Fruit fly (Drosophila melanogaster) whole organism, embryonic: ENCODE data around the gene CG13031.
A peak's percentile ranks its signal among the peaks of the same experiment; 100 is the strongest.

Experiments used
- CG10321 ChIP-seq: fragments of 200-800 bp; sonication (Bioruptor generic); IDR thresholded peaks from 2 replicates; pipeline ENCODE4 v1.3.6; 2022; ENCODE audit warnings: missing biosample characterization, missing genetic modification characterization
- CG10431 ChIP-seq: fragments of 200-800 bp; sonication (Bioruptor generic); optimal IDR thresholded peaks from 3 replicates; lab custom pipeline; 2018; ENCODE audit warnings: missing biosample characterization, mild to moderate bottlenecking, missing genetic modification characterization
- CG10543 ChIP-seq: fragments of 200-800 bp; sonication (Bioruptor generic); optimal IDR thresholded peaks from 3 replicates; lab custom pipeline; 2017; ENCODE audit warnings: missing biosample characterization, mild to moderate bottlenecking, missing genetic modification characterization, moderate library complexity
- CG12104 ChIP-seq: fragments of 200-800 bp; sonication (Bioruptor generic); optimal IDR thresholded peaks from 3 replicates; lab custom pipeline; 2016; ENCODE audit warnings: missing biosample characterization, missing genetic modification characterization
- CG16815 ChIP-seq: fragments of 200-800 bp; sonication (Bioruptor generic); optimal IDR thresholded peaks from 3 replicates; lab custom pipeline; 2017; ENCODE audit warnings: missing biosample characterization, mild to moderate bottlenecking, missing genetic modification characterization
- CG18599 ChIP-seq: fragments of 200-800 bp; sonication (Bioruptor generic); optimal IDR thresholded peaks from 3 replicates; lab custom pipeline; 2017; ENCODE audit warnings: missing biosample characterization, missing genetic modification characterization, mild to moderate bottlenecking, moderate library complexity, missing genetic modification reagents
- CG18764 ChIP-seq: fragments of 200-800 bp; sonication (Bioruptor generic); optimal IDR thresholded peaks from 3 replicates; lab custom pipeline; 2016; ENCODE audit warnings: missing biosample characterization, missing genetic modification characterization
- CG2120 ChIP-seq: fragments of 200-800 bp; sonication (Bioruptor generic); optimal IDR thresholded peaks from 3 replicates; lab custom pipeline; 2016; ENCODE audit warnings: missing biosample characterization, missing genetic modification characterization
- CG2199 ChIP-seq: fragments of 200-800 bp; sonication (Bioruptor generic); IDR thresholded peaks from 3 replicates; pipeline ENCODE4 v1.3.6; 2022; ENCODE audit warnings: missing biosample characterization, missing genetic modification characterization
- CG31224 ChIP-seq: fragments of 200-800 bp; sonication (Bioruptor generic); IDR thresholded peaks from 2 replicates; pipeline ENCODE4 v1.3.6; 2022; ENCODE audit warnings: missing biosample characterization, missing genetic modification characterization
- CG34224 ChIP-seq: fragments of 200-800 bp; sonication (Bioruptor generic); IDR thresholded peaks from 3 replicates; pipeline ENCODE4 v1.3.6; 2022; ENCODE audit warnings: missing biosample characterization, missing genetic modification characterization; ENCODE audit not compliant: partially characterized antibody
- CG34422 ChIP-seq: fragments of 200-800 bp; sonication (Bioruptor generic); IDR thresholded peaks from 3 replicates; pipeline ENCODE4 v1.3.6; 2022; ENCODE audit warnings: missing biosample characterization, missing genetic modification characterization
- CG4282 ChIP-seq: fragments of 200-800 bp; sonication (Bioruptor generic); optimal IDR thresholded peaks from 2 replicates; lab custom pipeline; 2016; ENCODE audit warnings: missing biosample characterization, missing genetic modification characterization
- CG4328 ChIP-seq: fragments of 200-800 bp; sonication (Bioruptor generic); optimal IDR thresholded peaks from 3 replicates; lab custom pipeline; 2017; ENCODE audit warnings: missing biosample characterization, missing genetic modification reagents, missing genetic modification characterization
- CG7987 ChIP-seq: fragments of 200-800 bp; sonication (Bioruptor generic); optimal IDR thresholded peaks from 2 replicates; lab custom pipeline; 2018; ENCODE audit warnings: missing biosample characterization, mild to moderate bottlenecking, missing genetic modification characterization, moderate library complexity
- CG8388 ChIP-seq: fragments of 200-800 bp; sonication (Bioruptor generic); optimal IDR thresholded peaks from 2 replicates; lab custom pipeline; 2019; ENCODE audit warnings: missing biosample characterization, mild to moderate bottlenecking, missing genetic modification characterization, moderate library complexity
- CG9609 ChIP-seq: fragments of 200-800 bp; sonication (Bioruptor generic); optimal IDR thresholded peaks from 3 replicates; lab custom pipeline; 2016; ENCODE audit warnings: missing biosample characterization, missing genetic modification characterization
- CG9932 ChIP-seq: fragments of 200-800 bp; sonication (Bioruptor generic); IDR thresholded peaks from 2 replicates; pipeline ENCODE4 v1.3.6; 2022; ENCODE audit warnings: missing biosample characterization, missing genetic modification characterization
- CHES-1-like ChIP-seq: fragments of 200-800 bp; sonication (Bioruptor generic); optimal IDR thresholded peaks from 2 replicates; lab custom pipeline; 2016; ENCODE audit warnings: missing biosample characterization, missing genetic modification characterization
- Camta ChIP-seq: fragments of 200-800 bp; sonication (Bioruptor generic); optimal IDR thresholded peaks from 2 replicates; lab custom pipeline; 2016; ENCODE audit warnings: missing biosample characterization, missing genetic modification characterization
- CoRest ChIP-seq: fragments of 200-800 bp; sonication (Bioruptor generic); optimal IDR thresholded peaks from 3 replicates; lab custom pipeline; 2018; ENCODE audit warnings: missing biosample characterization, mild to moderate bottlenecking, missing genetic modification characterization, moderate library complexity
- Dref ChIP-seq: fragments of 200-800 bp; sonication (Bioruptor generic); IDR thresholded peaks from 2 replicates; pipeline ENCODE4 v1.3.6; 2022; ENCODE audit warnings: missing biosample characterization, missing genetic modification characterization
- HHEX ChIP-seq: fragments of 200-800 bp; sonication (Bioruptor generic); optimal IDR thresholded peaks from 3 replicates; lab custom pipeline; 2017; ENCODE audit warnings: missing biosample characterization, mild to moderate bottlenecking, missing genetic modification characterization, missing genetic modification reagents
- HLHmδ ChIP-seq: fragments of 200-800 bp; sonication (Bioruptor generic); optimal IDR thresholded peaks from 2 replicates; lab custom pipeline; 2018; ENCODE audit warnings: missing biosample characterization, mild to moderate bottlenecking, missing genetic modification characterization, moderate library complexity
- Jarid2 ChIP-seq: fragments of 200-800 bp; sonication (Bioruptor generic); optimal IDR thresholded peaks from 3 replicates; lab custom pipeline; 2017; ENCODE audit warnings: mild to moderate bottlenecking, missing biosample characterization, missing genetic modification reagents, missing genetic modification characterization
- Kr ChIP-seq: fragments of 200-800 bp; sonication (Bioruptor generic); optimal IDR thresholded peaks from 2 replicates; lab custom pipeline; 2017; ENCODE audit warnings: missing biosample characterization, mild to moderate bottlenecking, missing genetic modification characterization
- MTF-1 ChIP-seq: fragments of 200-800 bp; sonication (Bioruptor generic); optimal IDR thresholded peaks from 2 replicates; lab custom pipeline; 2018; ENCODE audit warnings: missing biosample characterization, mild to moderate bottlenecking, missing genetic modification characterization, borderline replicate concordance
- Nf-YA ChIP-seq: fragments of 200-800 bp; sonication (Bioruptor generic); IDR thresholded peaks from 2 replicates; pipeline ENCODE4 v1.3.6; 2022; ENCODE audit warnings: missing biosample characterization, missing genetic modification characterization
- Trl ChIP-seq, 3 experiments: fragments of >200 bp in 2 of 3; fragments of 200-800 bp in 1 of 3; sonication (Bioruptor generic) in 1 of 3; optimal IDR thresholded peaks; 2 replicates in 1 of 3; 3 replicates in 2 of 3; lab custom pipeline; 2016 to 2017; ENCODE audit warnings: missing biosample characterization in 1 of 3, missing genetic modification characterization in 1 of 3
- Xrp1 ChIP-seq: fragments of 200-800 bp; sonication (Bioruptor generic); IDR thresholded peaks from 2 replicates; pipeline ENCODE4 v1.3.6; 2022; ENCODE audit warnings: missing biosample characterization, missing genetic modification characterization
- ara ChIP-seq: fragments of 200-800 bp; sonication (Bioruptor generic); IDR thresholded peaks from 2 replicates; pipeline ENCODE4 v1.3.6; 2022; ENCODE audit warnings: missing biosample characterization, missing genetic modification characterization
- crc ChIP-seq: fragments of 200-800 bp; sonication (Bioruptor generic); optimal IDR thresholded peaks from 2 replicates; lab custom pipeline; 2016; ENCODE audit warnings: missing biosample characterization, missing genetic modification characterization
- crp ChIP-seq, 2 experiments: fragments of 200-800 bp; sonication (Bioruptor generic); optimal IDR thresholded peaks; 2 replicates in 1 of 2; 3 replicates in 1 of 2; lab custom pipeline; 2017; ENCODE audit warnings: missing biosample characterization in 2 of 2, missing genetic modification characterization in 2 of 2, mild to moderate bottlenecking in 1 of 2, moderate library complexity in 1 of 2
- dpn ChIP-seq, 2 experiments: fragments of 200-800 bp; sonication (Bioruptor generic); optimal IDR thresholded peaks; 3 replicates each; lab custom pipeline; 2016; ENCODE audit warnings: missing biosample characterization in 2 of 2, missing genetic modification characterization in 2 of 2
- fu2 ChIP-seq: fragments of 200-800 bp; sonication (Bioruptor generic); optimal IDR thresholded peaks from 2 replicates; lab custom pipeline; 2016; ENCODE audit warnings: missing biosample characterization, missing genetic modification characterization
- gt ChIP-seq: fragments of 200-800 bp; sonication (Bioruptor generic); IDR thresholded peaks from 2 replicates; pipeline ENCODE4 v1.3.6; 2022; ENCODE audit warnings: missing biosample characterization, missing genetic modification characterization
- ind ChIP-seq: fragments of 200-800 bp; sonication (Bioruptor generic); optimal IDR thresholded peaks from 3 replicates; lab custom pipeline; 2016; ENCODE audit warnings: missing biosample characterization, missing genetic modification characterization
- lola ChIP-seq, 3 experiments: fragments of >200 bp in 2 of 3; fragments of 200-800 bp in 1 of 3; sonication (Bioruptor generic) in 1 of 3; optimal IDR thresholded peaks; 2 replicates each; lab custom pipeline; 2017 to 2019; ENCODE audit warnings: missing biosample characterization in 3 of 3, missing genetic modification characterization in 3 of 3, mild to moderate bottlenecking in 1 of 3, moderate library complexity in 1 of 3
- luna ChIP-seq: fragments of 200-800 bp; sonication (Bioruptor generic); optimal IDR thresholded peaks from 2 replicates; lab custom pipeline; 2016; ENCODE audit warnings: missing biosample characterization, missing genetic modification characterization
- prd ChIP-seq, 3 experiments: fragments of >200 bp in 2 of 3; fragments of 200-800 bp in 1 of 3; sonication (Bioruptor generic) in 1 of 3; optimal IDR thresholded peaks in 2 of 3; IDR thresholded peaks in 1 of 3; 2 replicates in 2 of 3; 3 replicates in 1 of 3; pipeline versions ENCODE4 v1.3.6 to Lab custom; 2017 to 2022; ENCODE audit warnings: missing biosample characterization in 1 of 3, missing genetic modification characterization in 1 of 3
- ranshi ChIP-seq: fragments of 200-800 bp; sonication (Bioruptor generic); IDR thresholded peaks from 2 replicates; pipeline ENCODE4 v1.3.6; 2022; ENCODE audit warnings: missing biosample characterization, missing genetic modification characterization
- row ChIP-seq: fragments of 200-800 bp; sonication (Bioruptor generic); IDR thresholded peaks from 3 replicates; pipeline ENCODE4 v1.3.6; 2022; ENCODE audit warnings: missing biosample characterization, missing genetic modification characterization
- sc ChIP-seq, 3 experiments: fragments of >200 bp in 2 of 3; fragments of 200-800 bp in 1 of 3; sonication (Bioruptor generic) in 1 of 3; optimal IDR thresholded peaks; 2 replicates in 2 of 3; 3 replicates in 1 of 3; lab custom pipeline; 2017; ENCODE audit warnings: mild to moderate bottlenecking in 1 of 3, missing biosample characterization in 1 of 3, missing genetic modification characterization in 1 of 3, missing genetic modification reagents in 1 of 3
- sima ChIP-seq: fragments of 200-800 bp; sonication (Bioruptor generic); optimal IDR thresholded peaks from 2 replicates; lab custom pipeline; 2016; ENCODE audit warnings: missing biosample characterization, missing genetic modification characterization
- so ChIP-seq: fragments of 200-800 bp; sonication (Bioruptor generic); IDR thresholded peaks from 3 replicates; pipeline ENCODE4 v1.3.6; 2022; ENCODE audit warnings: missing biosample characterization, missing genetic modification characterization
- sqz ChIP-seq: fragments of 200-800 bp; sonication (Bioruptor generic); optimal IDR thresholded peaks from 3 replicates; lab custom pipeline; 2018; ENCODE audit warnings: missing biosample characterization, mild to moderate bottlenecking, missing genetic modification characterization
- trh ChIP-seq: fragments of 200-800 bp; sonication (Bioruptor generic); optimal IDR thresholded peaks from 2 replicates; lab custom pipeline; 2016; ENCODE audit warnings: missing biosample characterization, missing genetic modification characterization
- usp ChIP-seq: fragments of >200 bp; optimal IDR thresholded peaks from 2 replicates; lab custom pipeline; 2017; ENCODE audit warnings: missing biosample characterization, missing genetic modification characterization
- wor ChIP-seq: fragments of 200-800 bp; sonication (Bioruptor generic); IDR thresholded peaks from 2 replicates; pipeline ENCODE4 v1.3.6; 2022; ENCODE audit warnings: missing biosample characterization, missing genetic modification characterization

The CG13031 gene

DNA sequence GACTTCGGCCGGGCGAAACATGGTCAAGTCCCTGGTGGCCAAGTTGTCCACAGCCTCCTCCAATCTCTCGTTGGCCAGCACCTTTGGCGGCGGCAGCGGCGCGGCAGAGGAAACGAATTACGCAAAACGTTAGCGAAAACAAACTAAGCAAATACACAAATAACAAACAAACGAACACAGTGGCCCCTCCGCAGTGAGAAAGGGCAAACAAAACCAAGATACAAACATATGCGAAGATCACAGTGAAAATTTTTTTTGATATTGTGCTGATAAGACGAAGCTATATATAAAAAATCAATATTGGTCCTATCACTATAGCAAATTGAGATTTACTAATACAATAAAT is 10.5 kb upstream of the CG13031 start (continued):
- TF ChIP-seq row (GFP tag; lab: Robert Waterston, UW) = 0 out of 3 replicates have a peak, but pooled peaks have one; percentile 13
- no peak for TF ChIP-seq CG16815 (GFP tag; lab: Kevin White, UChicago)
- peak; percentile 13 for TF ChIP-seq Camta (GFP tag; lab: Kevin White, UChicago)
- peak; percentile 40; the same call in 1 of the 2 replicates for TF ChIP-seq CG9932
- TF ChIP-seq so (GFP tag; lab: Robert Waterston, UW) = 0 out of 3 replicates have a peak, but pooled peaks have one; percentile 3
- TF ChIP-seq Trl (optimal IDR thresholded peaks at IDR 0.05; lab: Kevin White, UChicago) = no peak
- no peak for TF ChIP-seq Trl (GFP tag; optimal IDR thresholded peaks at IDR 0.05; lab: Kevin White, UChicago)
- TF ChIP-seq CG8388 (GFP tag; lab: Kevin White, UChicago) = no peak
- no peak for TF ChIP-seq gt (GFP tag; lab: Robert Waterston, UW)
- TF ChIP-seq CG4282 = no peak
- TF ChIP-seq Jarid2 (GFP tag; lab: Kevin White, UChicago) = no peak
- no peak for TF ChIP-seq crc
- peak; percentile 20; the same call in 1 of the 2 replicates for TF ChIP-seq ranshi (GFP tag; lab: Robert Waterston, UW)
- TF ChIP-seq CG12104 (GFP tag; lab: Kevin White, UChicago) = no peak
- no peak for TF ChIP-seq CG10321 (GFP tag; lab: Robert Waterston, UW)
- TF ChIP-seq CG34422 (GFP tag; lab: Robert Waterston, UW) = no peak
- TF ChIP-seq MTF-1 (GFP tag; lab: Kevin White, UChicago) = peak; percentile 15
- no peak for TF ChIP-seq Dref
- TF ChIP-seq prd (optimal IDR thresholded peaks at IDR 0.05; lab: Kevin White, UChicago) = no peak
- peak; percentile 9; the same call in 1 of the 3 replicates for TF ChIP-seq prd (GFP tag; IDR thresholded peaks at IDR 0.05; lab: Robert Waterston, UW)
- TF ChIP-seq CG18599 (GFP tag; lab: Kevin White, UChicago) = peak; percentile 56
- peak; percentile 35 for TF ChIP-seq CHES-1-like (GFP tag; lab: Kevin White, UChicago)
- no peak for TF ChIP-seq CG31224 (GFP tag; lab: Robert Waterston, UW)
- no peak for TF ChIP-seq usp (GFP tag; lab: Kevin White, UChicago)
- no peak for TF ChIP-seq Nf-YA (GFP tag; lab: Robert Waterston, UW)
- no peak for TF ChIP-seq ind (GFP tag; lab: Kevin White, UChicago)
- no peak for TF ChIP-seq sqz
- TF ChIP-seq crp (GFP tag; optimal IDR thresholded peaks at IDR 0.05; lab: Kevin White, UChicago) = no peak
- TF ChIP-seq CG2120 (GFP tag; lab: Kevin White, UChicago) = peak; percentile 53
- TF ChIP-seq CG9609 (GFP tag; lab: Kevin White, UChicago) = no peak
- TF ChIP-seq sima (GFP tag; lab: Kevin White, UChicago) = no peak
- peak; percentile 37 for TF ChIP-seq CG10543 (GFP tag; lab: Kevin White, UChicago)
- no peak for TF ChIP-seq CG34224 (GFP tag; lab: Robert Waterston, UW)
- TF ChIP-seq CG7987 = peak; percentile 31
- TF ChIP-seq sc (optimal IDR thresholded peaks at IDR 0.05; lab: Kevin White, UChicago) = no peak
- TF ChIP-seq sc (GFP tag; optimal IDR thresholded peaks at IDR 0.05; lab: Kevin White, UChicago) = no peak
- TF ChIP-seq CG2199 (GFP tag; lab: Robert Waterston, UW) = no peak
- no peak for TF ChIP-seq trh (GFP tag; lab: Kevin White, UChicago)
- peak; percentile 33 for TF ChIP-seq Xrp1
- TF ChIP-seq fu2 = peak; percentile 11
- no peak for TF ChIP-seq CG18764 (GFP tag; lab: Kevin White, UChicago)
- 0 out of 2 replicates have a peak, but pooled peaks have one; percentile 21 for TF ChIP-seq ara
- peak; percentile 19 for TF ChIP-seq HHEX
- no peak for TF ChIP-seq Kr (GFP tag; lab: Kevin White, UChicago)
- TF ChIP-seq dpn (GFP tag; optimal IDR thresholded peaks at IDR 0.05; lab: Kevin White, UChicago) = peak in 1 of 2 experiments; percentile 12
- TF ChIP-seq CG4328 (GFP tag; lab: Kevin White, UChicago) = no peak
- TF ChIP-seq lola (GFP tag; optimal IDR thresholded peaks at IDR 0.05; lab: Kevin White, UChicago) = no peak
- no peak for TF ChIP-seq HLHmδ (GFP tag; lab: Kevin White, UChicago)
- TF ChIP-seq wor = no peak
- TF ChIP-seq luna (GFP tag; lab: Kevin White, UChicago) = no peak
- TF ChIP-seq CoRest (tag; lab: Kevin White, UChicago) = no peak
- TF ChIP-seq CG10431 (GFP tag; lab: Kevin White, UChicago) = no peak
